Worm (Caenorhabditis elegans) whole organism, late embryonic: ENCODE results near the gene col-89.
A peak's percentile ranks its signal among the peaks of the same experiment; 100 is the strongest.
"Not testable (repeated sequence)": the region's sequence is repeated elsewhere in the genome, so short reads cannot be mapped to it uniquely, and the experiment has no call there.

ENCODE experiments used
- C38D4.7 ChIP-seq: fragments of 200-800 bp; sonication (Bioruptor generic); optimal IDR thresholded peaks from 2 replicates; lab custom pipeline; 2018; ENCODE audit warnings: mild to moderate bottlenecking, missing genetic modification characterization, moderate library complexity, missing compliant biosample characterization
- ama-1 ChIP-seq: fragments of 150-350 bp; optimal IDR thresholded peaks from 2 replicates; lab custom pipeline; 2014
- ceh-14 ChIP-seq: sonication (generic microtip); optimal IDR thresholded peaks from 2 replicates; lab custom pipeline; 2016; ENCODE audit warnings: missing genotype, missing genetic modification characterization, missing compliant biosample characterization
- ceh-2 ChIP-seq: sonication (generic microtip); optimal IDR thresholded peaks from 2 replicates; lab custom pipeline; 2016; ENCODE audit warnings: missing genotype, missing genetic modification characterization, missing compliant biosample characterization
- ceh-31 ChIP-seq: sonication (generic microtip); optimal IDR thresholded peaks from 2 replicates; lab custom pipeline; 2016; ENCODE audit warnings: missing genetic modification characterization, missing compliant biosample characterization
- dmd-4 ChIP-seq: sonication (generic microtip); optimal IDR thresholded peaks from 2 replicates; lab custom pipeline; 2016; ENCODE audit warnings: borderline replicate concordance, missing genetic modification characterization, missing compliant biosample characterization
- elt-2 ChIP-seq: sonication (generic microtip); optimal IDR thresholded peaks from 2 replicates; lab custom pipeline; 2016; ENCODE audit warnings: missing genetic modification reagents, missing genetic modification characterization, missing compliant biosample characterization
- ets-4 ChIP-seq: sonication (generic microtip); optimal IDR thresholded peaks from 2 replicates; lab custom pipeline; 2016; ENCODE audit warnings: missing genetic modification characterization, missing compliant biosample characterization
- eyg-1 ChIP-seq: sonication (generic microtip); optimal IDR thresholded peaks from 2 replicates; lab custom pipeline; 2016; ENCODE audit warnings: missing genotype, missing genetic modification characterization, missing compliant biosample characterization
- gmeb-2 ChIP-seq: sonication (generic microtip); optimal IDR thresholded peaks from 2 replicates; lab custom pipeline; 2016; ENCODE audit warnings: missing genetic modification characterization, inconsistent platforms, missing compliant biosample characterization
- hlh-13 ChIP-seq: fragments of 200-800 bp; sonication (Bioruptor generic); optimal IDR thresholded peaks from 2 replicates; lab custom pipeline; 2018; ENCODE audit warnings: mild to moderate bottlenecking, missing genetic modification characterization, missing compliant biosample characterization
- hlh-30 ChIP-seq: sonication (generic microtip); optimal IDR thresholded peaks from 2 replicates; lab custom pipeline; 2017; ENCODE audit warnings: antibody characterized with exemption, missing genetic modification characterization, missing compliant biosample characterization; ENCODE audit not compliant: insufficient read depth
- hlh-8 ChIP-seq: sonication (generic microtip); optimal IDR thresholded peaks from 2 replicates; lab custom pipeline; 2016; ENCODE audit warnings: missing genotype, missing genetic modification characterization, missing compliant biosample characterization
- lim-6 ChIP-seq: sonication (generic microtip); optimal IDR thresholded peaks from 2 replicates; lab custom pipeline; 2016; ENCODE audit warnings: missing genetic modification characterization, missing compliant biosample characterization
- lin-11 ChIP-seq: fragments of 200-800 bp; sonication (Bioruptor generic); optimal IDR thresholded peaks from 2 replicates; lab custom pipeline; 2018; ENCODE audit warnings: mild to moderate bottlenecking, missing genetic modification characterization, missing compliant biosample characterization
- madf-2 ChIP-seq: sonication (generic microtip); optimal IDR thresholded peaks from 2 replicates; lab custom pipeline; 2017; ENCODE audit warnings: missing genetic modification characterization, missing compliant biosample characterization
- nfya-1 ChIP-seq: sonication (generic microtip); optimal IDR thresholded peaks from 2 replicates; lab custom pipeline; 2017; ENCODE audit warnings: missing genetic modification characterization, mild to moderate bottlenecking, missing compliant biosample characterization, antibody characterized with exemption, moderate library complexity
- nhr-232 ChIP-seq: sonication (generic microtip); optimal IDR thresholded peaks from 2 replicates; lab custom pipeline; 2016; ENCODE audit warnings: missing genetic modification characterization, missing compliant biosample characterization
- npax-4 ChIP-seq: sonication (generic microtip); optimal IDR thresholded peaks from 2 replicates; lab custom pipeline; 2016; ENCODE audit warnings: missing genetic modification characterization, missing compliant biosample characterization
- pat-9 ChIP-seq: fragments of 200-800 bp; sonication (Bioruptor generic); optimal IDR thresholded peaks from 2 replicates; lab custom pipeline; 2018; ENCODE audit warnings: mild to moderate bottlenecking, missing genetic modification characterization, moderate library complexity, missing compliant biosample characterization
- pha-2 ChIP-seq: sonication (generic microtip); optimal IDR thresholded peaks from 2 replicates; lab custom pipeline; 2017; ENCODE audit warnings: mild to moderate bottlenecking, missing genetic modification characterization, missing compliant biosample characterization
- pha-4 ChIP-seq: fragments of 150-350 bp; optimal IDR thresholded peaks from 2 replicates; lab custom pipeline; 2018; ENCODE audit warnings: missing biosample characterization, missing genetic modification reagents, missing genetic modification characterization
- pqm-1 ChIP-seq: sonication (generic microtip); optimal IDR thresholded peaks from 2 replicates; lab custom pipeline; 2016; ENCODE audit warnings: missing genetic modification characterization, missing compliant biosample characterization
- pros-1 ChIP-seq: fragments of 150-350 bp; optimal IDR thresholded peaks from 2 replicates; lab custom pipeline; 2014; ENCODE audit warnings: missing biosample characterization, missing genetic modification reagents, missing genetic modification characterization
- sdc-2 ChIP-seq: sonication (generic microtip); optimal IDR thresholded peaks from 2 replicates; lab custom pipeline; 2016; ENCODE audit warnings: missing genotype, missing genetic modification characterization, missing compliant biosample characterization
- syd-9 ChIP-seq: sonication (generic microtip); optimal IDR thresholded peaks from 2 replicates; lab custom pipeline; 2016; ENCODE audit warnings: mild to moderate bottlenecking, missing genetic modification characterization, moderate library complexity, missing compliant biosample characterization
- tbx-2 ChIP-seq: sonication (generic microtip); optimal IDR thresholded peaks from 2 replicates; lab custom pipeline; 2016; ENCODE audit warnings: missing genetic modification characterization, missing compliant biosample characterization
- unc-3 ChIP-seq, 2 experiments: fragments of 200-800 bp in 1 of 2; sonication (Bioruptor generic) in 1 of 2; sonication (generic microtip) in 1 of 2; conservative IDR thresholded peaks in 1 of 2; optimal IDR thresholded peaks in 1 of 2; 2 replicates each; pipeline versions ENCODE4 v1.3.6 to Lab custom; 2016 to 2022; ENCODE audit warnings: missing compliant biosample characterization in 2 of 2, missing genetic modification characterization in 2 of 2, missing genetic modification reagents in 1 of 2
- unc-42 ChIP-seq: sonication (generic microtip); optimal IDR thresholded peaks from 2 replicates; lab custom pipeline; 2016; ENCODE audit warnings: missing genotype, missing genetic modification characterization, missing compliant biosample characterization
- unc-86 ChIP-seq: sonication (generic microtip); optimal IDR thresholded peaks from 2 replicates; lab custom pipeline; 2016; ENCODE audit warnings: missing genetic modification characterization, missing compliant biosample characterization
- zip-5 ChIP-seq: sonication (generic microtip); optimal IDR thresholded peaks from 2 replicates; lab custom pipeline; 2016; ENCODE audit warnings: missing genetic modification characterization, missing compliant biosample characterization
- ztf-16 ChIP-seq: sonication (generic microtip); optimal IDR thresholded peaks from 2 replicates; lab custom pipeline; 2017; ENCODE audit warnings: missing genetic modification characterization, missing compliant biosample characterization

Gene col-89

DNA sequence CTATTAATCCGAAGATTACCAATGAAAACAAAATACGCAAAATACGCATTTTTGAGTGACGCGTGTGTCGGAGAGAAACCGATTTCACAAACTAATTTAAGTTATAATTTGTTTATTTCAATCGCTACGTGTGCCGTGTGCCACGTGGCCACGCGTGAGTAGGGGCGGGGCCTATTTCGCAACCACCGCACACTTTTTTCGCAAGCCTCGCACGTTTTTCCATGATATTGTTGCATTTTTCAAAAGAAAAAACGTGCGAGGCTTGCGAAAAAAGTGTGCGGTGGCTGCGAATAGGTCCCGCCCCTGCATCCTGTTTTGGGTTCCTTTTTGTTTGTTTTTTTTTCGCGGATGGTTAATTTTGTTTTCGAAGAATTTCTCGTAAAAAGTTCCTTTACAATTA is 37.2 kb downstream of the col-89 start, which contains the start of gene enu-3.2:
TSS of gene enu-3.2 (minus strand) at position 105 of the 400 bp plus-strand sequence.
- TF ChIP-seq pat-9 (tag; lab: Kevin White, UChicago); hlh-13; gmeb-2 (tag; lab: Kevin White, UChicago): not testable (repeated sequence)

DNA sequence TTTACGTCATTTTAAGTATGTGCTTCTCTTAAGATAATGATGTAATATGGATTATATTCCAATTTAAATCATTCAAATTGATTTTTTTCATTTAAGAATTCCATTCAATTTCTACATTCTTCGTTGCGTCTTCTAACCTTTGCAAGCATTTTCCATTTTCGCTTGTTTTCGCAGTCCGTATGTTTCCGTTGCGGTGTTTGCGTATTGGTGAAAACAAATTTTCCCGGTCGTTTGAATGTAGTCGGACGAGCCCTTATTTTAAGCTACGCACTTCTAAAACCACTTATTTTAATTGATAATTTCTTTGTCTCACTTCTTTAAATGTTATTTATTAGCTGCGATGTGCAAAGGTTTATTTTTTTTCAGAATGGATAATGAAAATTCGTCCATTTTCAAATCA is 37.8 kb downstream of the col-89 start, which contains the start of gene mel-28:
TSS of gene mel-28 (plus strand) at position 367 of the 400 bp plus-strand sequence.
- TF ChIP-seq pha-2 (tag; lab: Kevin White, UChicago), result no peak
- no peak for TF ChIP-seq ceh-31 (tag; lab: Kevin White, UChicago)
- no peak for TF ChIP-seq zip-5 (tag; lab: Kevin White, UChicago)
- no peak for TF ChIP-seq ceh-14 (tag; lab: Kevin White, UChicago)
- no peak for TF ChIP-seq lin-11 (tag; lab: Kevin White, UChicago)
- TF ChIP-seq nhr-232 (tag; lab: Kevin White, UChicago), result no peak
- TF ChIP-seq tbx-2 (tag; lab: Kevin White, UChicago), result no peak
- no peak for TF ChIP-seq npax-4 (tag; lab: Kevin White, UChicago)
- TF ChIP-seq ama-1 (lab: Kevin White, UChicago), result no peak

DNA sequence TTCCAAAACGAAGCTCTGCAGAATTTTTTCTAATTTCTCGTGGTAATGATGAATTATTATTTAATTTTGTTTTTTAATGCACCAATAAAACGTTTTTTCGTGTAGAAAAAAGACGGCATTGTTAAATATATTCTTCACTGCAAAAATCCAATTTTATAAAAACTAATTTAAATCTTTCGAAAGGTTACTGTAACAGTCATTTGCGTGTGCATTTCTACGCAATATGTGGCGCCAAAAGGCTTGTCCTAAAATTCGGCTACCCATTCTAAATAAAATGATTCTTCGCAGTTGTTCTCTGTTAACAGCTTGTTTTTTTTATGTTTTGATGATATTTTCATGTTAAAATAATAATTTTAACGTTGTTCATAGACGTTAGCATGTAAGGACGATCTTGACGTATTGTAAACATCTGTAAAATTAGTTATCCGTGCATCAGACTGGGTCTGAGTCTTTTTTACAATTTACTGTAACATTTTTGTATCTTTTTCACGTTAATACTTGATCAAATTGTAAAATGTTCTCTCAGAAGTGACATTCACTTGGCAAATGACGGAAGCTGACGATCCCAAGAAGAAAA is 44.7 kb downstream of the col-89 start, which contains the start of gene mip-1:
TSS of gene mip-1 (plus strand) at position 527 of the 577 bp plus-strand sequence.
- TF ChIP-seq pqm-1 (tag; lab: Kevin White, UChicago) (no peak), pha-4 (tag; lab: Kevin White, UChicago) (no peak), sdc-2 (tag; lab: Kevin White, UChicago) (no peak), madf-2 (tag; lab: Kevin White, UChicago) (no peak), pros-1 (tag; lab: Kevin White, UChicago) (no peak), C38D4.7 (GFP tag; lab: Kevin White, UChicago) (no peak), eyg-1 (tag; lab: Kevin White, UChicago) (no peak)

DNA sequence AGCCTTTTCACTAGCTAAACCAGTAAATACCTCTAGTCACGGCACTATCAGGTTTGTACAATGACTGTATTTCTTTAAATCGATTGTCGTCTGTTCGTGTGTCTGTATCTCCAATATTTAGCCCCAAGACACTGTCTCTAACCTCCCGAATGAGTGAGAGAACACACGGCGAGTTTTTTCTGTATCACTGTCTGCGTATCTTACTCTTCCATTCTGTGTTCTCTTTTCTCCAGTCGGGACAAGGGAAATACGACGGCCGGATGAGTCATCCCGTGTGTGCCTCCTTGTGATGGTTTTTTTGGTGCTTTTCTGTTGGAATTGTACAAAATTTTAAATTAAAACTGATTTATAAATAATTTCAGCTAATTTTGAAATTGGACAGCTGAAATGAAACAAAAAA is 48.1 kb downstream of the col-89 start:
- TF ChIP-seq ztf-16 (tag; lab: Kevin White, UChicago) (no peak), lim-6 (tag; lab: Kevin White, UChicago) (no peak), hlh-8 (tag; lab: Kevin White, UChicago) (no peak), ets-4 (tag; lab: Kevin White, UChicago) (peak; percentile 48), unc-42 (tag; lab: Kevin White, UChicago) (no peak), dmd-4 (no peak), syd-9 (tag; lab: Kevin White, UChicago) (no peak), unc-86 (no peak), elt-2 (tag; lab: Kevin White, UChicago) (peak; percentile 16), madf-2 (tag; lab: Kevin White, UChicago) (no peak), hlh-30 (tag; lab: Kevin White, UChicago) (peak; percentile 20), nfya-1 (tag; lab: Kevin White, UChicago) (peak; percentile 45), unc-3 (GFP tag; conservative IDR thresholded peaks at IDR 0.05; lab: Robert Waterston, UW) (no peak), unc-3 (tag; optimal IDR thresholded peaks at IDR 0.05; lab: Kevin White, UChicago) (no peak), tbx-2 (tag; lab: Kevin White, UChicago) (peak; percentile 19), pqm-1 (tag; lab: Kevin White, UChicago) (no peak), ceh-31 (tag; lab: Kevin White, UChicago) (peak; percentile 26)
- TF ChIP-seq, all 69 proteins: peak for 6

DNA sequence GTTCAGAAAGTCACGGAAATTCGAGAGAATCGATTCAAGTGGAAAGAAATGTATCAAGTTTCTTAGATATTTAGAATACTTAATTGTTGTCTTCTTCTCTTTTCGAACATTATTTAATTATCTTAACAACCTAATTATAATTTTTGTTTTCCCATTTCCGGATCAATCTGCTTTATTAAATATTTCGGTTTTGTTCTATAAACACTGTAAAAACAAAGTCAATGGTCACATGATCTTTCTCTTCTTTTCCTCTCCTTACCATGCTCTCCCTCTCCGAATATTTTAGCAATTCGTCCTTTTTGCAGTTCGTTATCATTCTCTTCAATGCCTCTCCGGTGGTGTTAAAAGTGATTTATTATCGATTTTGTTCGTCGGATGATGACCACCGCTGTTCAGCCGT is 48.6 kb downstream of the col-89 start, which contains the start of gene tag-325:
TSS of gene tag-325 (plus strand) at position 301 of the 400 bp plus-strand sequence.
- no peak for TF ChIP-seq ceh-2 (tag; lab: Kevin White, UChicago)
- TF ChIP-seq hlh-30 (tag; lab: Kevin White, UChicago), result peak; percentile 15
